Worm (Caenorhabditis elegans): Measurements from ENCODE around the gene ssp-10.

The ssp-10 gene

DNA sequence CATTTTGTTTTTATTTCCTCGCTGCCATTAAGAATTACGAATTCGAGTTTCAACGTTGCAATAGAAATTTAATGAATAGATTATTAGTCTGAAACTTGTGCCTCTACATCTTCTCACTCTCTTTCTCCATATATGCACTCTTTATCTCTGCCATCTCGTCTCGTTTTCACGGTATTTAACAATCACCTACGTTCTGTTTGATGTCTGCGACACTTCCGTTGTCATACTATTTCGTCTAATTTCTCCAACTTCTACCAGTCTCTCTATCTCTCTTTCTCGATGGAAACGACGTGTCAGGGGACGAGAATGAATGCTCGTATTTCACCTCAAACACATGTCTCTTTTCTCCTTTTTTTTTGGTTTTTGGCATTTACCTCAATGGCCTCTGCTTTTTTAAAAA, 23.0 kb upstream of the ssp-10 start (continued):
- TF ChIP-seq attf-4 (tag; optimal IDR thresholded peaks at IDR 0.05) (no peak), hmg-1.1 (GFP tag; IDR thresholded peaks at IDR 0.05) (peak; percentile 56; the same call in 1 of the 2 replicates), jun-1 (tag; optimal IDR thresholded peaks at IDR 0.05) (no peak), egl-27 (tag; optimal IDR thresholded peaks at IDR 0.05) (no peak), gei-8 (GFP tag; optimal IDR thresholded peaks at IDR 0.05) (no peak), nhr-10 (tag; optimal IDR thresholded peaks at IDR 0.05) (no peak), egl-43 (GFP tag; IDR thresholded peaks at IDR 0.05) (no peak), ceh-28 (tag; optimal IDR thresholded peaks at IDR 0.05) (no peak), T20F7.1 (GFP tag; optimal IDR thresholded peaks at IDR 0.05) (peak; percentile 26), mdt-29 (GFP tag; IDR thresholded peaks at IDR 0.05) (no peak), daf-16 (GFP tag; optimal IDR thresholded peaks at IDR 0.05) (no peak), daf-16 (tag; optimal IDR thresholded peaks at IDR 0.05) (peak; percentile 42), spr-3 (GFP tag; optimal IDR thresholded peaks at IDR 0.05) (no peak), nhr-25 (tag; optimal IDR thresholded peaks at IDR 0.05; ENCODE audit: borderline replicate concordance, insufficient read depth) (no peak), ztf-11 (tag; optimal IDR thresholded peaks at IDR 0.05) (no peak), lin-39 (tag; optimal IDR thresholded peaks at IDR 0.05) (no peak), unc-62 (GFP tag; optimal IDR thresholded peaks at IDR 0.05 in 1 of 2) (peak in 1 of 2 experiments; percentile 14), unc-62 (tag; optimal IDR thresholded peaks at IDR 0.05) (no peak), nhr-6 (tag; optimal IDR thresholded peaks at IDR 0.05) (peak; percentile 15), nhr-111 (GFP tag; optimal IDR thresholded peaks at IDR 0.05) (no peak), hlh-30 (tag; optimal IDR thresholded peaks at IDR 0.05; ENCODE audit: insufficient read depth) (peak; percentile 84), nhr-28 (tag; optimal IDR thresholded peaks at IDR 0.05) (peak; percentile 39), rbr-2 (tag; optimal IDR thresholded peaks at IDR 0.05) (peak; percentile 20), ceh-62 (tag; optimal IDR thresholded peaks at IDR 0.05) (no peak), fos-1 (tag; optimal IDR thresholded peaks at IDR 0.05) (no peak), daf-19 (GFP tag; conservative IDR thresholded peaks at IDR 0.05) (no peak), spr-1 (tag; optimal IDR thresholded peaks at IDR 0.05) (no peak), dmd-9 (GFP tag; IDR thresholded peaks at IDR 0.05) (no peak), lir-3 (tag; optimal IDR thresholded peaks at IDR 0.05) (no peak), mep-1 (tag; optimal IDR thresholded peaks at IDR 0.05) (peak; percentile 66), Y75B8A.6 (GFP tag; IDR thresholded peaks at IDR 0.05) (no peak), D1046.2 (GFP tag; IDR thresholded peaks at IDR 0.05) (no peak), lim-7 (GFP tag; IDR thresholded peaks at IDR 0.05) (no peak), madf-5 (GFP tag; IDR thresholded peaks at IDR 0.05) (no peak), ama-1 (optimal IDR thresholded peaks at IDR 0.05) (no peak), dpl-1 (GFP tag; optimal IDR thresholded peaks at IDR 0.05) (peak; percentile 12), hif-1 (tag; optimal IDR thresholded peaks at IDR 0.05) (peak in 1 of 2 experiments; percentile 8), skn-1 (tag; optimal IDR thresholded peaks at IDR 0.05) (no peak), F44E2.7 (GFP tag; IDR thresholded peaks at IDR 0.05) (no peak), zag-1 (tag; optimal IDR thresholded peaks at IDR 0.05) (no peak), set-16 (GFP tag; IDR thresholded peaks at IDR 0.05) (no peak), nhr-42 (GFP tag; IDR thresholded peaks at IDR 0.05) (no peak), duxl-1 (tag; optimal IDR thresholded peaks at IDR 0.05; ENCODE audit: poor library complexity) (no peak), zip-2 (tag; optimal IDR thresholded peaks at IDR 0.05) (no peak), lin-1 (GFP tag; IDR thresholded peaks at IDR 0.05) (peak; percentile 30; the same call in 1 of the 2 replicates), lin-13 (GFP tag; optimal IDR thresholded peaks at IDR 0.05) (peak; percentile 13), F26F4.8 (GFP tag; conservative IDR thresholded peaks at IDR 0.05) (no peak), ctbp-1 (GFP tag; IDR thresholded peaks at IDR 0.05) (no peak), zfp-2 (tag; optimal IDR thresholded peaks at IDR 0.05) (no peak), pqm-1 (tag; optimal IDR thresholded peaks at IDR 0.05) (peak; percentile 9), Y105C5A.15 (GFP tag; IDR thresholded peaks at IDR 0.05) (no peak), Y48G9A.11 (GFP tag; IDR thresholded peaks at IDR 0.05) (no peak), aly-2 (tag; optimal IDR thresholded peaks at IDR 0.05) (no peak), dmd-6 (GFP tag; IDR thresholded peaks at IDR 0.05) (peak; percentile 61)

Measured in whole organism, L4 larva.